Worm (Caenorhabditis elegans) whole organism, early embryonic: ENCODE results near the gene Y60A3A.19.
"Not testable (repeated sequence)": the region's sequence is repeated elsewhere in the genome, so short reads cannot be mapped to it uniquely, and the experiment has no call there.

Source experiments
- B0310.2 ChIP-seq: sonication (generic microtip); optimal IDR thresholded peaks from 2 replicates; lab custom pipeline; 2016; ENCODE audit warnings: mild to moderate bottlenecking, missing genetic modification characterization, missing compliant biosample characterization
- F13C5.2 ChIP-seq: sonication (generic microtip); optimal IDR thresholded peaks from 2 replicates; lab custom pipeline; 2017; ENCODE audit warnings: mild to moderate bottlenecking, missing genetic modification characterization, inconsistent platforms, missing compliant biosample characterization
- aly-1 ChIP-seq: sonication (generic microtip); optimal IDR thresholded peaks from 2 replicates; lab custom pipeline; 2016; ENCODE audit warnings: missing genetic modification characterization, missing compliant biosample characterization
- ama-1 ChIP-seq: fragments of 150-350 bp; optimal IDR thresholded peaks from 2 replicates; lab custom pipeline; 2014
- ceh-13 ChIP-seq: fragments of 200-800 bp; sonication (Bioruptor generic); optimal IDR thresholded peaks from 2 replicates; lab custom pipeline; 2018; ENCODE audit warnings: mild to moderate bottlenecking, missing genetic modification characterization, missing compliant biosample characterization
- ceh-36 ChIP-seq: sonication (generic microtip); optimal IDR thresholded peaks from 2 replicates; lab custom pipeline; 2016; ENCODE audit warnings: missing genetic modification characterization, inconsistent platforms, missing compliant biosample characterization
- ets-7 ChIP-seq: sonication (generic microtip); optimal IDR thresholded peaks from 2 replicates; lab custom pipeline; 2016; ENCODE audit warnings: missing genotype, missing genetic modification characterization, missing compliant biosample characterization
- flt-1 ChIP-seq: fragments of 200-800 bp; sonication (Bioruptor generic); IDR thresholded peaks from 2 replicates; pipeline ENCODE4 v1.3.6; 2022; ENCODE audit warnings: missing genetic modification characterization, missing compliant biosample characterization
- hmbx-1 ChIP-seq: sonication (generic microtip); optimal IDR thresholded peaks from 2 replicates; lab custom pipeline; 2016; ENCODE audit warnings: mild to moderate bottlenecking, missing genetic modification characterization, missing compliant biosample characterization
- hmg-4 ChIP-seq: fragments of 200-800 bp; sonication (Bioruptor generic); optimal IDR thresholded peaks from 2 replicates; lab custom pipeline; 2018; ENCODE audit warnings: mild to moderate bottlenecking, missing genetic modification characterization, missing compliant biosample characterization
- hnd-1 ChIP-seq: sonication (generic microtip); optimal IDR thresholded peaks from 2 replicates; lab custom pipeline; 2016; ENCODE audit warnings: missing genetic modification characterization, missing compliant biosample characterization
- pes-1 ChIP-seq: fragments of 200-800 bp; sonication (Bioruptor generic); IDR thresholded peaks from 2 replicates; pipeline ENCODE4 v1.3.6; 2022; ENCODE audit warnings: missing genetic modification reagents, missing genetic modification characterization, missing compliant biosample characterization
- scrt-1 ChIP-seq: fragments of 200-800 bp; sonication (Bioruptor generic); IDR thresholded peaks from 2 replicates; pipeline ENCODE4 v1.3.6; 2022; ENCODE audit warnings: missing genetic modification characterization, missing compliant biosample characterization
- sea-1 ChIP-seq: fragments of 200-800 bp; sonication (Bioruptor generic); conservative IDR thresholded peaks from 2 replicates; pipeline ENCODE4 v1.3.6; 2022; ENCODE audit warnings: missing genetic modification characterization, missing compliant biosample characterization
- tbx-11 ChIP-seq: fragments of 200-800 bp; sonication (Bioruptor generic); IDR thresholded peaks from 2 replicates; pipeline ENCODE4 v1.3.6; 2022; ENCODE audit warnings: missing genetic modification characterization, missing compliant biosample characterization
- tbx-37 ChIP-seq: fragments of 200-800 bp; sonication (Bioruptor generic); conservative IDR thresholded peaks from 2 replicates; pipeline ENCODE4 v1.3.6; 2022; ENCODE audit warnings: missing genetic modification reagents, missing genetic modification characterization, missing compliant biosample characterization
- tra-4 ChIP-seq: sonication (generic microtip); optimal IDR thresholded peaks from 2 replicates; lab custom pipeline; 2017; ENCODE audit warnings: missing genetic modification characterization, missing compliant biosample characterization

The Y60A3A.19 gene

DNA sequence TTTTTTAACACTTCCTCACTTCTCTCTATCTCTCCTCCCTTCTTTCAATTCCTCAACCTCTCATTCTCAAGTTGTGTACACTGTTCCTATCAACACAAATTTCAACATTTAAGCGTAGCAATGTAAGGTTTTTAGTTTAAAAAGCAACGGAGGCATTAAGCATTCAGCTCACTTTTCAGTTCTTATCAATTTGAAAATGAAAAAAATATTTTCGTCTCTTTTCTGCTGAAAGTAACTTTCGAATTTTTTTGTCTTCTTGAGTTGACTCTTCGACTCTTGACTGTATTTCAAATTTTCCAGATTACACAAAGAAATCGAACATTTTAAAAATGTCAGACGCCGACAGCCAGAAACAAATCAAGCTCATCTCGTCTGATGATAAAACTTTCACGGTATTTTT is 7.6 kb downstream of the Y60A3A.19 start, which contains the start of gene skr-4:
TSS of gene skr-4 (plus strand) at position 301 of the 400 bp plus-strand sequence.
- no peak for TF ChIP-seq aly-1
- no peak for TF ChIP-seq tbx-11
- no peak for TF ChIP-seq tbx-37 (GFP tag; lab: Robert Waterston, UW)
- TF ChIP-seq flt-1, result no peak
- TF ChIP-seq hmg-4, result no peak
- no peak for TF ChIP-seq tra-4 (tag; lab: Kevin White, UChicago)
- no peak for TF ChIP-seq hnd-1
- TF ChIP-seq ets-7, result no peak
- TF ChIP-seq F13C5.2 (tag; lab: Kevin White, UChicago), result no peak
- no peak for TF ChIP-seq sea-1 (GFP tag; lab: Robert Waterston, UW)
- no peak for TF ChIP-seq ceh-13 (GFP tag; lab: Kevin White, UChicago)
- no peak for TF ChIP-seq pes-1 (GFP tag; lab: Robert Waterston, UW)
- TF ChIP-seq hmbx-1 (tag; lab: Kevin White, UChicago), result no peak
- TF ChIP-seq scrt-1 (GFP tag; lab: Robert Waterston, UW), result no peak
- TF ChIP-seq B0310.2 (tag; lab: Kevin White, UChicago), result no peak

DNA sequence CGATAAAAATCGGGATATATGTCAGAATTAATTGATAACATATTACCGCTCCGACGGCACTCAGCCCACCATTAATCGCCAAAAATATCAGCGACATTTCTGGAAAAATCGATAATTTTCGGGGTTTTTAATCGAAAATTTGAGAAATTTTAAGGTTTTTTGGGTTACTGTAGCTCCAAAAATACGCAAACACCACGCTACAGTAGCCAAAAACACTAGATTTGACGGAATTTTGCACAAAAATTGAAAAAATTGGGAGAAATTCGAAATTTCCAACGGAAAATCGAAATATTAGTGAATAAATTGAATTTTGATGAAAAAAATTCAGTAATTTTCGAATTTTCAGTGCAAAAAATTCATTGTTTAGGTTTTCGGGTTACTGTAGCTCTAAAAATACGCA is 17.9 kb downstream of the Y60A3A.19 start, which contains the start of gene algn-7:
TSS of gene algn-7 (minus strand) at position 101 of the 400 bp plus-strand sequence.
- no peak for TF ChIP-seq ceh-36 (tag; lab: Kevin White, UChicago)
- no peak for TF ChIP-seq tra-4 (tag; lab: Kevin White, UChicago)
- TF ChIP-seq F13C5.2 (tag; lab: Kevin White, UChicago), result no peak
- TF ChIP-seq tbx-37 (GFP tag; lab: Robert Waterston, UW), result no peak
- no peak for TF ChIP-seq aly-1
- no peak for TF ChIP-seq ets-7
- no peak for TF ChIP-seq tbx-11
- no peak for TF ChIP-seq flt-1
- no peak for TF ChIP-seq scrt-1 (GFP tag; lab: Robert Waterston, UW)
- no peak for TF ChIP-seq ama-1 (lab: Kevin White, UChicago)
- no peak for TF ChIP-seq hmg-4

DNA sequence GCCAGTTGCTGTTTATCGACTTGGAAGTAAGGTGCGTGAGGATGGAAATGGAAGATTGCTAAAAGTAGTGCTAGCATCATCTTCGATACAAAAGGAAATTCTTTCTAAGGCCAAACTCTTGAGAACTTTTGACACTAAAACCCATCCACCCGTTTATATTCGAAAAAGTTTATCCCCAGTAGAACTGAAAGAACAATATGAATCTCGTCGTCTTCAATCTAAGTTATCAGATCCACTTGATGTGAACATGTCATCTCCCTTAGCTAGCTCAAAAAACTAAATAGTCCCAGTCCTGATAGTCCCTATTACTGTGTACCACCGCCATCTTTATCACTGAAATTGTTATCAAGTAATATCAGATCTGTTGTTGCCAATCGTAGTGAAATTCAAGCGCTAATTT is 20.6 kb downstream of the Y60A3A.19 start:
- TF ChIP-seq hmg-4 (no peak), flt-1 (no peak), pes-1 (GFP tag; lab: Robert Waterston, UW) (no peak), aly-1 (no peak)

DNA sequence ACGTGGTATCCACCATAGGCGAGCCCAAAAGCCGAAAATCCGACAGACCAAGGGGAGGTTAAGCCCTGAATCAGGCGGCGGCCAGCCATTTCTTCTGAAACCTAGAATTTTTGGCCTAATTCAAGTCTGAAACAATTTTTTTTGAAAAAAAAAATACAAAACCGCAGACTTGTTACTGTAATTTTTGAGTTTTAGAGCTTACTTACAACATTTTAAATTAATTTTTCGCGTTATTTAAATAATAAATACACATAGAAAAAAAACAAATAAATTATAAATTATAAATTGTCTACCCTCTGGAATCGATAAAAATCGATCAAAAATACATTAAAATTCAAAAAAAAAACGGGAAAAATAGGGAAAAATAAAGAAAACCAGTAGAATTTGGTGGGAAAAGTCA is 30.2 kb downstream of the Y60A3A.19 start, which contains the start of gene dhs-24:
TSS of gene dhs-24 (minus strand) at position 101 of the 400 bp plus-strand sequence.
- TF ChIP-seq hmbx-1 (tag; lab: Kevin White, UChicago) (no peak), pes-1 (GFP tag; lab: Robert Waterston, UW) (no peak), tbx-37 (GFP tag; lab: Robert Waterston, UW) (no peak), ceh-13 (GFP tag; lab: Kevin White, UChicago) (no peak), F13C5.2 (tag; lab: Kevin White, UChicago) (no peak), tra-4 (tag; lab: Kevin White, UChicago) (no peak), hnd-1 (no peak), ama-1 (lab: Kevin White, UChicago) (no peak), tbx-11 (no peak), hmg-4 (no peak), aly-1 (no peak), sea-1 (GFP tag; lab: Robert Waterston, UW) (no peak), flt-1 (no peak), ceh-36 (tag; lab: Kevin White, UChicago) (no peak), scrt-1 (GFP tag; lab: Robert Waterston, UW) (no peak)

DNA sequence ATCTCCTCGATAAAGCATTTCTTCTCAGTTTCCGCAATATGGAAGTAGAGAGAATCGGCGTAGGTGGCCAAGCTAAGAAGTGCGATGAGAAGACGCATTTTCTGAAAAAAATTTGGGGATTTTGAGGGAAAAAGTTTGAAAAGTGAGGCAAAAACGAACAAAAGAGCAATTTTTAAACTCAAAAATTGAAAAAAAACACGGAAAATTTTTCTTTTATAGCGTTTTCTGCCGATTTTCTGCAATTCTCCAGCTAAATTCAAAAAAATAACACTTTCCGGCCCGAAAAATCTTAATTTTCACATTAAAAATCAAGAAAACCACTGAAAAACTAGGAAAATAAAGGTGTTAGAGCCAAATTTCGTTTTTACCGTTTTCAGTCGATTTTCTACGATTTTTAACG is 32.6 kb downstream of the Y60A3A.19 start, which contains the start of gene tmed-4:
TSS of gene tmed-4 (minus strand) at position 101 of the 400 bp plus-strand sequence.
- TF ChIP-seq ceh-36 (tag; lab: Kevin White, UChicago); B0310.2 (tag; lab: Kevin White, UChicago); sea-1 (GFP tag; lab: Robert Waterston, UW): not testable (repeated sequence)

DNA sequence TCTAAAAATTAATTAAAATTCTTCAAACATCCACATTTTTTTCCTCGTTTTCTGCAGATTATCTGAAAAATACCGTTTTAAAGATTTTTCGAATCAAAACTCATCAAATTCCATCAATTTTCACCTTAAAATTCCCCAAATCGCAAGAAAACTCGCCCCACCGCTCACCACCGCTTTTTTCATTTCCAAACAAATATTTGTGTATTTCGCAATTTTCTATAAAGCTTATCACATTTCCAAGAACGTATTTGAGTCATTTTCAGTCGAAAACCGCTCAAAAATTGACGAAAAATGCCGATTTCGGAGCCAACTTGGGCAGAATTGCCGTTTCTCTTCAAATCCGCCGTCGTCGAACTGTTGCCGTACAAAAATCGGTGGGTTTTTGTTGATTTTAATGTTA is 33.4 kb downstream of the Y60A3A.19 start, which contains the start of gene Y60A3A.8:
TSS of gene Y60A3A.8 (plus strand) at position 258 of the 400 bp plus-strand sequence.
- not testable (repeated sequence) for TF ChIP-seq hmbx-1 (tag; lab: Kevin White, UChicago); sea-1 (GFP tag; lab: Robert Waterston, UW); tra-4 (tag; lab: Kevin White, UChicago)

DNA sequence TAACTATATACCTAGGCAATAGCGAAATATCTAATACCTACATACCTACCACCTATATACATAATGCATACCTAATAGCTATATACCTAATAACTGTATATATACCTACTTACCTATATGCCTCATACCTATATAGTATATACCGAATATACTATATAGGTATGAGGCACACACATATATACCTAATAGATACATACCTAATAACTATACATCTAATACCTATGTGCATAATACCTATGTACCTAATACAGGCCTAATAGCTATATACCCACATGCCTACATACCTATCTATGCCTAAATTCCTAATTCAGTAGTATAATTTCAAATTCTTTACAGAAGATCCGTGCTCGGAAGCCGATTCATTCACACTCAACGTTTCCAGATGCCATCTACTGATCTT is 38.1 kb downstream of the Y60A3A.19 start:
- TF ChIP-seq tbx-37 (GFP tag; lab: Robert Waterston, UW) (no peak), F13C5.2 (tag; lab: Kevin White, UChicago) (no peak), scrt-1 (GFP tag; lab: Robert Waterston, UW) (no peak), pes-1 (GFP tag; lab: Robert Waterston, UW) (no peak), tbx-11 (no peak), ceh-36 (tag; lab: Kevin White, UChicago) (no peak), ama-1 (lab: Kevin White, UChicago) (no peak), ets-7 (no peak), hmbx-1 (tag; lab: Kevin White, UChicago) (no peak), ceh-13 (GFP tag; lab: Kevin White, UChicago) (no peak), aly-1 (no peak), tra-4 (tag; lab: Kevin White, UChicago) (no peak)

DNA sequence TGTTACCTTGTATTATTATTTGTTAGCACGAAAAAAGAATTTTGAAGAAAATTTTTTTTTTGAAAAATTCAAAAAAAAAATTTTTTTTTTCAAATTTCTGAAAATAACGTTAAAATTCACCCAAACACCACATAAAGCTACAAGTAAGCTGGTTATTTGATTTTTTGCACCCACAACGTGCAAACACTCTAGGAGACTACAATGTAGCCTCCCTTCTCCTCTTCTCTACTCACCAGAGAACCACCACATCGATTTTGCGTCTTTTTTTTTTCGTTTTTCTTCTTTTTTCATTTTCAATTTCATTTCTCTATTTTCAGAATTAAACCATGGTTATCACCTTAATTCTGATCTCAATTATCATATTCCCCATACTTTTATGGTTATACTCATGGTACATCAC is 38.8 kb downstream of the Y60A3A.19 start, which contains the start of gene abhd-3.1:
TSS of gene abhd-3.1 (plus strand) at position 318 of the 400 bp plus-strand sequence.
- TF ChIP-seq tra-4 (tag; lab: Kevin White, UChicago) (no peak), ama-1 (lab: Kevin White, UChicago) (no peak), ets-7 (no peak), B0310.2 (tag; lab: Kevin White, UChicago) (no peak), F13C5.2 (tag; lab: Kevin White, UChicago) (no peak)
